Fruit fly (Drosophila melanogaster): ENCODE results near the gene CG8132.

Gene CG8132

dm6 chr3R:9428189-9428699, 26.9 kb downstream of the CG8132 start (continued):
- TF ChIP-seq pzg (GFP tag; optimal IDR thresholded peaks at IDR 0.05) (no peak), Six4 (GFP tag; optimal IDR thresholded peaks at IDR 0.05) (no peak), C15 (GFP tag; IDR thresholded peaks at IDR 0.05) (no peak), YL-1 (GFP tag; optimal IDR thresholded peaks at IDR 0.05) (peak; percentile 57), D19B (GFP tag; optimal IDR thresholded peaks at IDR 0.05) (no peak), CG3995 (GFP tag; optimal IDR thresholded peaks at IDR 0.05) (no peak), CG17829 (tag; optimal IDR thresholded peaks at IDR 0.05) (peak; percentile 14), CG6254 (GFP tag; optimal IDR thresholded peaks at IDR 0.05) (peak; percentile 59), Lpt (GFP tag; optimal IDR thresholded peaks at IDR 0.05) (peak; percentile 68), CG3407 (GFP tag; optimal IDR thresholded peaks at IDR 0.05) (peak; percentile 35), CG14441 (GFP tag; IDR thresholded peaks at IDR 0.05) (no peak), Hr3 (GFP tag; optimal IDR thresholded peaks at IDR 0.05) (no peak), Med (GFP tag) (peak; percentile 54), ap (GFP tag; IDR thresholded peaks at IDR 0.05) (no peak), CG9437 (GFP tag; optimal IDR thresholded peaks at IDR 0.05) (no peak), grau (tag; optimal IDR thresholded peaks at IDR 0.05) (no peak), CTCF (GFP tag; optimal IDR thresholded peaks at IDR 0.05) (peak; percentile 1), CG11247 (GFP tag; IDR thresholded peaks at IDR 0.05) (no peak), rib (GFP tag; IDR thresholded peaks at IDR 0.05) (peak; percentile 81), ewg (GFP tag; optimal IDR thresholded peaks at IDR 0.05) (no peak), onecut (GFP tag; IDR thresholded peaks at IDR 0.05) (peak; percentile 59; the same call in 1 of the 2 replicates), CG17328 (GFP tag; IDR thresholded peaks at IDR 0.05) (no peak), usp (GFP tag; optimal IDR thresholded peaks at IDR 0.05) (no peak), Ets65A (GFP tag) (no peak), bcd (GFP tag; optimal IDR thresholded peaks at IDR 0.05) (no peak), Awh (GFP tag; IDR thresholded peaks at IDR 0.05) (0 out of 2 replicates have a peak, but pooled peaks have one; percentile 18), CG15601 (tag; optimal IDR thresholded peaks at IDR 0.05) (peak; percentile 24), Neu2 (GFP tag; optimal IDR thresholded peaks at IDR 0.05; ENCODE audit: borderline replicate concordance) (no peak), Ada2b (GFP tag; IDR thresholded peaks at IDR 0.05) (no peak), CG11560 (tag; IDR thresholded peaks at IDR 0.05) (no peak), Dref (GFP tag; IDR thresholded peaks at IDR 0.05) (no peak), CG2129 (GFP tag; IDR thresholded peaks at IDR 0.05; ENCODE audit: partially characterized antibody) (no peak), tap (tag; optimal IDR thresholded peaks at IDR 0.05) (no peak), zen2 (GFP tag; IDR thresholded peaks at IDR 0.05; ENCODE audit: partially characterized antibody) (peak; percentile 47), Dp (GFP tag; optimal IDR thresholded peaks at IDR 0.05) (no peak), HHEX (GFP tag; optimal IDR thresholded peaks at IDR 0.05) (peak; percentile 62), CG12391 (tag; optimal IDR thresholded peaks at IDR 0.05) (no peak), CG14710 (tag; optimal IDR thresholded peaks at IDR 0.05) (no peak), pum (GFP tag; optimal IDR thresholded peaks at IDR 0.05) (no peak), CG2116 (GFP tag; optimal IDR thresholded peaks at IDR 0.05) (no peak), Hsf (GFP tag; optimal IDR thresholded peaks at IDR 0.05) (no peak), Max (GFP tag; optimal IDR thresholded peaks at IDR 0.05) (no peak), grn (GFP tag; optimal IDR thresholded peaks at IDR 0.05) (peak; percentile 32), CG15011 (GFP tag; optimal IDR thresholded peaks at IDR 0.05) (peak; percentile 52), dan (GFP tag; IDR thresholded peaks at IDR 0.05) (no peak), Vsx1 (GFP tag; optimal IDR thresholded peaks at IDR 0.05) (peak; percentile 49), slp2 (GFP tag; optimal IDR thresholded peaks at IDR 0.05) (no peak), sob (GFP tag; IDR thresholded peaks at IDR 0.05) (peak; percentile 42; the same call in 1 of the 2 replicates), CG6689 (GFP tag; IDR thresholded peaks at IDR 0.05) (no peak), MTF-1 (GFP tag; optimal IDR thresholded peaks at IDR 0.05; ENCODE audit: borderline replicate concordance) (peak; percentile 25), NC2α (GFP tag; optimal IDR thresholded peaks at IDR 0.05) (no peak), CG1233 (GFP tag; optimal IDR thresholded peaks at IDR 0.05) (no peak)
